Fruit fly (Drosophila melanogaster): Measurements from ENCODE around the gene Bub3.

Gene Bub3

dm6 chr3R:29716782-29717317 is 41.6 kb upstream of the Bub3 start, which contains the start of gene Obp99b (continued):
- TF ChIP-seq schlank (tag; optimal IDR thresholded peaks at IDR 0.05) (peak; percentile 55), abd-A (tag; optimal IDR thresholded peaks at IDR 0.05) (no peak), Sox102F (GFP tag; optimal IDR thresholded peaks at IDR 0.05) (peak; percentile 68), Optix (GFP tag; IDR thresholded peaks at IDR 0.05) (peak; percentile 84), vvl (GFP tag; IDR thresholded peaks at IDR 0.05) (peak; percentile 89), CG16813 (GFP tag; IDR thresholded peaks at IDR 0.05; ENCODE audit: partially characterized antibody) (no peak), usp (GFP tag; optimal IDR thresholded peaks at IDR 0.05) (no peak), nau (GFP tag; optimal IDR thresholded peaks at IDR 0.05) (peak; percentile 70), CG18011 (GFP tag; optimal IDR thresholded peaks at IDR 0.05) (peak; percentile 62), CG2678 (tag; optimal IDR thresholded peaks at IDR 0.05) (peak; percentile 55), CG1529 (GFP tag; optimal IDR thresholded peaks at IDR 0.05) (peak; percentile 83), CG10209 (GFP tag; optimal IDR thresholded peaks at IDR 0.05) (peak; percentile 73), al (GFP tag; IDR thresholded peaks at IDR 0.05) (peak; percentile 41; the same call in 1 of the 2 replicates), CG13624 (GFP tag; optimal IDR thresholded peaks at IDR 0.05) (peak; percentile 73), fu2 (GFP tag; optimal IDR thresholded peaks at IDR 0.05) (peak; percentile 13), CG15073 (GFP tag; optimal IDR thresholded peaks at IDR 0.05) (no peak), CG11696 (GFP tag; IDR thresholded peaks at IDR 0.05) (peak; percentile 61), yki (optimal IDR thresholded peaks at IDR 0.05) (no peak), Hand (GFP tag; optimal IDR thresholded peaks at IDR 0.05) (no peak), H15 (GFP tag; IDR thresholded peaks at IDR 0.05) (peak; percentile 90), NfI (GFP tag; optimal IDR thresholded peaks at IDR 0.05) (peak; percentile 91), cg (GFP tag; optimal IDR thresholded peaks at IDR 0.05) (no peak), eyg (GFP tag; optimal IDR thresholded peaks at IDR 0.05) (peak; percentile 68), zen2 (GFP tag; IDR thresholded peaks at IDR 0.05; ENCODE audit: partially characterized antibody) (no peak), CG11085 (GFP tag; IDR thresholded peaks at IDR 0.05) (peak; percentile 70), CG43689 (GFP tag; IDR thresholded peaks at IDR 0.05) (peak; percentile 71), CG7357 (GFP tag; IDR thresholded peaks at IDR 0.05) (peak; percentile 55; the same call in 1 of the 3 replicates), hbn (GFP tag; IDR thresholded peaks at IDR 0.05; ENCODE audit: partially characterized antibody) (no peak), ssp (GFP tag; IDR thresholded peaks at IDR 0.05) (peak; percentile 67), cad (GFP tag; optimal IDR thresholded peaks at IDR 0.05) (no peak), inv (GFP tag; IDR thresholded peaks at IDR 0.05; ENCODE audit: partially characterized antibody) (no peak), CG17359 (tag; optimal IDR thresholded peaks at IDR 0.05) (peak; percentile 80), ac (GFP tag; optimal IDR thresholded peaks at IDR 0.05) (peak; percentile 83), Rx (GFP tag; IDR thresholded peaks at IDR 0.05) (peak; percentile 69), Stat92E (GFP tag; optimal IDR thresholded peaks at IDR 0.05) (no peak), gt (GFP tag; IDR thresholded peaks at IDR 0.05) (peak; percentile 39; the same call in 1 of the 2 replicates), Hey (tag; optimal IDR thresholded peaks at IDR 0.05) (peak; percentile 51), CG13287 (GFP tag; IDR thresholded peaks at IDR 0.05; ENCODE audit: partially characterized antibody) (no peak), NC2β (GFP tag; optimal IDR thresholded peaks at IDR 0.05) (peak; percentile 82), emc (GFP tag; optimal IDR thresholded peaks at IDR 0.05) (no peak), insv (GFP tag; optimal IDR thresholded peaks at IDR 0.05) (peak in 1 of 2 experiments; percentile 43), D19B (GFP tag; optimal IDR thresholded peaks at IDR 0.05) (peak; percentile 54), klu (GFP tag; IDR thresholded peaks at IDR 0.05) (no peak), z (GFP tag; IDR thresholded peaks at IDR 0.05) (no peak), sim (GFP tag; IDR thresholded peaks at IDR 0.05) (peak; percentile 74; the same call in 1 of the 2 replicates), CTCF (GFP tag; optimal IDR thresholded peaks at IDR 0.05) (peak; percentile 94), CG14014 (GFP tag; IDR thresholded peaks at IDR 0.05) (peak; percentile 66; the same call in 1 of the 2 replicates), pho (GFP tag; optimal IDR thresholded peaks at IDR 0.05) (no peak), CG6272 (GFP tag; IDR thresholded peaks at IDR 0.05) (no peak), Sox100B (GFP tag; optimal IDR thresholded peaks at IDR 0.05) (peak; percentile 69), sna (GFP tag; IDR thresholded peaks at IDR 0.05; ENCODE audit: partially characterized antibody) (no peak)
